Fruit fly (Drosophila melanogaster) Kc167 (cell line): ENCODE results near the gene mRpL14.

Source experiments
- h ChIP-seq: fragments of >200 bp; optimal IDR thresholded peaks from 3 replicates; lab custom pipeline; 2018; ENCODE audit warnings: missing external identifiers
- ttk ChIP-seq: sonication (Bioruptor generic); optimal IDR thresholded peaks from 2 replicates; lab custom pipeline; 2017; ENCODE audit warnings: missing external identifiers

- TF ChIP-seq h (lab: Kevin White, UChicago) = no peak
- no peak for TF ChIP-seq ttk (lab: Kevin White, UChicago)
Observed at dm6 chrX:2318369-2318768, 26.1 kb downstream of the mRpL14 start.
